Worm (Caenorhabditis elegans): Measurements from ENCODE around the gene sru-19.

sru-19 gene

ce11 chrIV:12498238-12498637 is at the start of gene sru-19:
Gene sru-19 (plus strand): TSS chrIV:12498538.
- TF ChIP-seq rnt-1 (tag; optimal IDR thresholded peaks at IDR 0.05), result no peak
- no peak for TF ChIP-seq unc-86 (tag; optimal IDR thresholded peaks at IDR 0.05)
- no peak for TF ChIP-seq fax-1 (tag; optimal IDR thresholded peaks at IDR 0.05)
- no peak for TF ChIP-seq sdc-2 (tag; optimal IDR thresholded peaks at IDR 0.05)
- no peak for TF ChIP-seq lim-6 (tag; optimal IDR thresholded peaks at IDR 0.05)
- TF ChIP-seq hlh-13 (GFP tag; optimal IDR thresholded peaks at IDR 0.05), result no peak
- no peak for TF ChIP-seq mec-3 (tag; optimal IDR thresholded peaks at IDR 0.05; ENCODE audit: borderline replicate concordance)
- TF ChIP-seq ama-1 (optimal IDR thresholded peaks at IDR 0.05), result no peak
- no peak for TF ChIP-seq ceh-45 (GFP tag; IDR thresholded peaks at IDR 0.05)
- no peak for TF ChIP-seq pat-9 (tag; optimal IDR thresholded peaks at IDR 0.05)
- TF ChIP-seq zip-5 (tag; optimal IDR thresholded peaks at IDR 0.05), result no peak
- no peak for TF ChIP-seq ceh-18 (tag; optimal IDR thresholded peaks at IDR 0.05)

ce11 chrIV:12451225-12451831 is 47.0 kb upstream of the sru-19 start, which contains the start of gene dpy-26:
Gene dpy-26 (minus strand): TSS chrIV:12451335.
- TF ChIP-seq nfya-1 (tag; optimal IDR thresholded peaks at IDR 0.05) (peak; percentile 27), ceh-2 (tag; optimal IDR thresholded peaks at IDR 0.05) (no peak), dve-1 (tag; optimal IDR thresholded peaks at IDR 0.05) (no peak), ahr-1 (tag; optimal IDR thresholded peaks at IDR 0.05) (no peak), elt-4 (tag; optimal IDR thresholded peaks at IDR 0.05) (no peak), madf-2 (tag; optimal IDR thresholded peaks at IDR 0.05) (no peak), unc-42 (tag; optimal IDR thresholded peaks at IDR 0.05) (peak; percentile 55), ceh-18 (tag; optimal IDR thresholded peaks at IDR 0.05) (no peak), eyg-1 (tag; optimal IDR thresholded peaks at IDR 0.05) (no peak)

- no peak for TF ChIP-seq ahr-1 (tag; optimal IDR thresholded peaks at IDR 0.05)
- TF ChIP-seq nhr-11 (tag; optimal IDR thresholded peaks at IDR 0.05), result no peak
- TF ChIP-seq hlh-6 (tag; optimal IDR thresholded peaks at IDR 0.05), result no peak
- TF ChIP-seq ceh-19 (GFP tag; optimal IDR thresholded peaks at IDR 0.05), result no peak
- no peak for TF ChIP-seq che-1 (tag; optimal IDR thresholded peaks at IDR 0.05)
- TF ChIP-seq elt-2 (tag; optimal IDR thresholded peaks at IDR 0.05), result no peak
Observed at ce11 chrIV:12454115-12454514, 44.2 kb upstream of the sru-19 start, which contains the start of gene spe-44. Gene spe-44 (minus strand): TSS chrIV:12454215.

- TF ChIP-seq nhr-11 (tag; optimal IDR thresholded peaks at IDR 0.05) (no peak), fkh-6 (tag; optimal IDR thresholded peaks at IDR 0.05) (no peak), C08G9.2 (tag; optimal IDR thresholded peaks at IDR 0.05) (no peak), rnt-1 (tag; optimal IDR thresholded peaks at IDR 0.05) (no peak), pros-1 (tag; optimal IDR thresholded peaks at IDR 0.05) (no peak), K09A11.1 (tag; optimal IDR thresholded peaks at IDR 0.05; ENCODE audit: insufficient read depth) (no peak), ceh-48 (tag; optimal IDR thresholded peaks at IDR 0.05) (no peak), syd-9 (tag; optimal IDR thresholded peaks at IDR 0.05) (no peak), ceh-22 (tag; optimal IDR thresholded peaks at IDR 0.05) (no peak), che-1 (tag; optimal IDR thresholded peaks at IDR 0.05) (no peak), mec-3 (tag; optimal IDR thresholded peaks at IDR 0.05; ENCODE audit: borderline replicate concordance) (no peak), pag-3 (tag; optimal IDR thresholded peaks at IDR 0.05; ENCODE audit: borderline replicate concordance) (no peak), fax-1 (tag; optimal IDR thresholded peaks at IDR 0.05) (no peak)
Observed at ce11 chrIV:12454750-12455149, 43.6 kb upstream of the sru-19 start, which contains the start of gene smz-1. Gene smz-1 (plus strand): TSS chrIV:12455050.

- TF ChIP-seq ceh-14 (tag; optimal IDR thresholded peaks at IDR 0.05) (no peak), tbx-2 (tag; optimal IDR thresholded peaks at IDR 0.05) (no peak), mec-3 (tag; optimal IDR thresholded peaks at IDR 0.05; ENCODE audit: borderline replicate concordance) (no peak), nhr-11 (tag; optimal IDR thresholded peaks at IDR 0.05) (no peak), pag-3 (tag; optimal IDR thresholded peaks at IDR 0.05; ENCODE audit: borderline replicate concordance) (no peak), ceh-45 (GFP tag; IDR thresholded peaks at IDR 0.05) (no peak), rnt-1 (tag; optimal IDR thresholded peaks at IDR 0.05) (no peak), lim-6 (tag; optimal IDR thresholded peaks at IDR 0.05) (no peak), C38D4.7 (GFP tag; optimal IDR thresholded peaks at IDR 0.05) (no peak), pat-9 (tag; optimal IDR thresholded peaks at IDR 0.05) (no peak), fkh-10 (GFP tag; optimal IDR thresholded peaks at IDR 0.05) (no peak), gmeb-2 (tag; optimal IDR thresholded peaks at IDR 0.05) (no peak), odd-2 (tag; optimal IDR thresholded peaks at IDR 0.05) (no peak), hlh-15 (tag; optimal IDR thresholded peaks at IDR 0.05) (no peak), tbx-7 (tag; optimal IDR thresholded peaks at IDR 0.05) (no peak), unc-86 (tag; optimal IDR thresholded peaks at IDR 0.05) (no peak), dve-1 (tag; optimal IDR thresholded peaks at IDR 0.05) (no peak), unc-55 (GFP tag; optimal IDR thresholded peaks at IDR 0.05) (no peak)
Observed at ce11 chrIV:12456613-12457012, 41.7 kb upstream of the sru-19 start, which contains the start of gene C25G4.7. Gene C25G4.7 (plus strand): TSS chrIV:12456913.
